Worm (Caenorhabditis elegans) whole organism, L1 larva: Measurements from ENCODE around the gene otpl-7.

Source experiments
- C16A3.4 ChIP-seq: fragments of 150-350 bp; optimal IDR thresholded peaks from 2 replicates; lab custom pipeline; 2014; ENCODE audit warnings: missing biosample characterization, missing genetic modification characterization
- C34B4.2 ChIP-seq: sonication (generic microtip); optimal IDR thresholded peaks from 2 replicates; lab custom pipeline; 2017; ENCODE audit warnings: mild to moderate bottlenecking, missing genetic modification characterization, missing compliant biosample characterization
- F16B12.6 ChIP-seq: fragments of 150-350 bp; optimal IDR thresholded peaks from 2 replicates; lab custom pipeline; 2014; ENCODE audit warnings: missing biosample characterization, missing genetic modification characterization
- aha-1 ChIP-seq: fragments of 150-350 bp; optimal IDR thresholded peaks from 2 replicates; lab custom pipeline; 2014; ENCODE audit warnings: missing biosample characterization, missing genetic modification characterization
- alr-1 ChIP-seq: fragments of 200-800 bp; sonication (Bioruptor generic); optimal IDR thresholded peaks from 2 replicates; lab custom pipeline; 2018; ENCODE audit warnings: borderline replicate concordance, mild to moderate bottlenecking, missing genetic modification characterization, missing compliant biosample characterization
- ama-1 ChIP-seq: fragments of 150-350 bp; optimal IDR thresholded peaks from 2 replicates; lab custom pipeline; 2014
- ceh-63 ChIP-seq: fragments of 200-800 bp; sonication (Bioruptor generic); optimal IDR thresholded peaks from 2 replicates; lab custom pipeline; 2018; ENCODE audit warnings: mild to moderate bottlenecking, missing genetic modification characterization, missing compliant biosample characterization
- ceh-8 ChIP-seq: fragments of 200-800 bp; sonication (Bioruptor generic); optimal IDR thresholded peaks from 2 replicates; lab custom pipeline; 2018; ENCODE audit warnings: mild to moderate bottlenecking, missing genetic modification characterization, moderate library complexity, missing compliant biosample characterization
- ceh-90 ChIP-seq: sonication (generic microtip); optimal IDR thresholded peaks from 2 replicates; lab custom pipeline; 2016; ENCODE audit warnings: missing genetic modification characterization, missing compliant biosample characterization
- dsc-1 ChIP-seq: sonication (generic microtip); optimal IDR thresholded peaks from 2 replicates; lab custom pipeline; 2016; ENCODE audit warnings: mild to moderate bottlenecking, missing genetic modification characterization, missing compliant biosample characterization
- efl-1 ChIP-seq, 4 experiments: fragments of 150-350 bp; optimal IDR thresholded peaks in 3 of 4; peaks in 1 of 4; 1 replicate in 1 of 4; 2 replicates in 3 of 4; lab custom pipeline; 2014; ENCODE audit warnings: missing biosample characterization in 2 of 4, missing genetic modification characterization in 2 of 4, missing genetic modification reagents in 2 of 4
- elt-2 ChIP-seq: sonication (generic microtip); optimal IDR thresholded peaks from 2 replicates; lab custom pipeline; 2016; ENCODE audit warnings: missing genetic modification characterization, mild to moderate bottlenecking, inconsistent platforms, missing compliant biosample characterization, missing genetic modification reagents
- ets-5 ChIP-seq: fragments of 200-800 bp; sonication (Bioruptor generic); IDR thresholded peaks from 2 replicates; pipeline ENCODE4 v1.3.6; 2022; ENCODE audit warnings: missing genetic modification characterization, missing compliant biosample characterization
- fkh-10 ChIP-seq: sonication (generic microtip); optimal IDR thresholded peaks from 2 replicates; lab custom pipeline; 2017; ENCODE audit warnings: missing biosample characterization, missing genetic modification reagents, missing genetic modification characterization
- fkh-4 ChIP-seq: sonication (generic microtip); optimal IDR thresholded peaks from 2 replicates; lab custom pipeline; 2016; ENCODE audit warnings: missing compliant biosample characterization, missing genetic modification characterization, borderline replicate concordance
- hlh-17 ChIP-seq: fragments of 200-800 bp; sonication (Bioruptor generic); optimal IDR thresholded peaks from 2 replicates; lab custom pipeline; 2018; ENCODE audit warnings: missing genetic modification characterization, mild to moderate bottlenecking, missing compliant biosample characterization, moderate library complexity, borderline replicate concordance
- hpl-2 ChIP-seq: fragments of 150-350 bp; optimal IDR thresholded peaks from 2 replicates; lab custom pipeline; 2014; ENCODE audit warnings: missing biosample characterization, missing genetic modification reagents, missing genetic modification characterization
- jun-1 ChIP-seq: fragments of 150-350 bp; optimal IDR thresholded peaks from 2 replicates; lab custom pipeline; 2014; ENCODE audit warnings: missing biosample characterization, missing genetic modification reagents, missing genetic modification characterization
- lin-13 ChIP-seq: fragments of 150-350 bp; optimal IDR thresholded peaks from 2 replicates; lab custom pipeline; 2014; ENCODE audit warnings: missing biosample characterization, missing genetic modification reagents, missing genetic modification characterization
- lin-14 ChIP-seq: fragments of 200-800 bp; sonication (Bioruptor generic); optimal IDR thresholded peaks from 2 replicates; lab custom pipeline; 2018; ENCODE audit warnings: mild to moderate bottlenecking, missing genetic modification characterization, moderate library complexity, missing compliant biosample characterization
- lin-15B ChIP-seq: fragments of 150-350 bp; sonication (generic microtip); optimal IDR thresholded peaks from 3 replicates; lab custom pipeline; 2014; ENCODE audit warnings: missing biosample characterization, missing genetic modification characterization
- nhr-12 ChIP-seq: sonication (generic microtip); optimal IDR thresholded peaks from 2 replicates; lab custom pipeline; 2017; ENCODE audit warnings: missing biosample characterization, missing genetic modification characterization
- nhr-237 ChIP-seq: fragments of 150-350 bp; optimal IDR thresholded peaks from 2 replicates; lab custom pipeline; 2014; ENCODE audit warnings: missing biosample characterization, missing genetic modification characterization
- nhr-71 ChIP-seq: sonication (generic microtip); optimal IDR thresholded peaks from 2 replicates; lab custom pipeline; 2016; ENCODE audit warnings: mild to moderate bottlenecking, missing genetic modification characterization, moderate library complexity, missing compliant biosample characterization
- nhr-76 ChIP-seq: sonication (generic microtip); optimal IDR thresholded peaks from 2 replicates; lab custom pipeline; 2017; ENCODE audit warnings: missing biosample characterization, missing genetic modification characterization
- nhr-77 ChIP-seq: fragments of 150-350 bp; optimal IDR thresholded peaks from 2 replicates; lab custom pipeline; 2014; ENCODE audit warnings: missing biosample characterization, missing genetic modification characterization
- nhr-85 ChIP-seq: sonication (generic microtip); peaks from one replicate; lab custom pipeline; 2016; ENCODE audit warnings: missing genetic modification characterization, inconsistent platforms, missing compliant biosample characterization
- pag-3 ChIP-seq: sonication (generic microtip); optimal IDR thresholded peaks from 2 replicates; lab custom pipeline; 2017; ENCODE audit warnings: missing genetic modification characterization, mild to moderate bottlenecking, missing compliant biosample characterization, antibody characterized with exemption, borderline replicate concordance; ENCODE audit not compliant: insufficient read depth
- pqm-1 ChIP-seq: sonication (generic microtip); optimal IDR thresholded peaks from 3 replicates; lab custom pipeline; 2017; ENCODE audit warnings: missing biosample characterization, missing genetic modification characterization
- rnt-1 ChIP-seq: sonication (generic microtip); optimal IDR thresholded peaks from 2 replicates; lab custom pipeline; 2016; ENCODE audit warnings: mild to moderate bottlenecking, missing genetic modification characterization, moderate library complexity, missing compliant biosample characterization
- snpc-4 ChIP-seq: fragments of 150-350 bp; optimal IDR thresholded peaks from 2 replicates; lab custom pipeline; 2014; ENCODE audit warnings: missing biosample characterization, missing genetic modification characterization
- sox-4 ChIP-seq: sonication (generic microtip); optimal IDR thresholded peaks from 2 replicates; lab custom pipeline; 2016; ENCODE audit warnings: missing genetic modification characterization, missing compliant biosample characterization
- tbx-2 ChIP-seq: sonication (generic microtip); optimal IDR thresholded peaks from 2 replicates; lab custom pipeline; 2016; ENCODE audit warnings: missing genetic modification characterization, missing compliant biosample characterization
- unc-62 ChIP-seq: fragments of 150-350 bp; optimal IDR thresholded peaks from 2 replicates; lab custom pipeline; 2014; ENCODE audit warnings: missing biosample characterization, missing genetic modification reagents, missing genetic modification characterization
- unc-86 ChIP-seq: sonication (generic microtip); optimal IDR thresholded peaks from 2 replicates; lab custom pipeline; 2016; ENCODE audit warnings: missing genetic modification characterization, missing compliant biosample characterization
- unc-98 ChIP-seq: fragments of 200-800 bp; sonication (Bioruptor generic); IDR thresholded peaks from 2 replicates; pipeline ENCODE4 v1.3.6; 2022; ENCODE audit warnings: missing genetic modification characterization, missing compliant biosample characterization
- ztf-11 ChIP-seq, 2 experiments: sonication (generic microtip); optimal IDR thresholded peaks; 2 replicates each; lab custom pipeline; 2016 to 2017; ENCODE audit warnings: missing genetic modification characterization in 2 of 2, missing biosample characterization in 1 of 2, missing compliant biosample characterization in 1 of 2

Gene otpl-7

DNA sequence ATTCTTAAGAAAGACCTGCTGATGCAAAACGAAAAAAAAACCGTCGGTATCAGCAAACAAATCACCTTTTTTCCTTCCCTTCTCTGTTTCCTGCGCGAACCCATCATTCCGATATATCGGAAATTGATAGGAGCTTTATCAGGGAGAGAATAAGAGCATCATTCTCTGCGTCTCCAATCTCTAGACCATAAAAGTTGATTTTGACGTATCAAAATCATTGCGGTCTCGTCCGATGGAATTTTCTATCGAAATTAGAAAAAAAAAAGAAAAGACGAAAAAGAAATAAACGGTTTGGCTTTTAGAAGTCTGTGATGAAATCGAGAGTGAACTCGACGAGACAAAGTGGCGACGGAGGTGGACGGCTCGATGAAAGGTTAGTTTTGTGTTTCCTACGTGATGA is 27.7 kb downstream of the otpl-7 start, which contains the start of gene stdh-4:
Gene stdh-4 (plus strand): TSS at position 301 of the 400 bp plus-strand sequence.
- no peak for TF ChIP-seq ceh-63
- peak; percentile 0 for TF ChIP-seq tbx-2 (tag; lab: Kevin White, UChicago)
- peak; percentile 11 for TF ChIP-seq nhr-77

DNA sequence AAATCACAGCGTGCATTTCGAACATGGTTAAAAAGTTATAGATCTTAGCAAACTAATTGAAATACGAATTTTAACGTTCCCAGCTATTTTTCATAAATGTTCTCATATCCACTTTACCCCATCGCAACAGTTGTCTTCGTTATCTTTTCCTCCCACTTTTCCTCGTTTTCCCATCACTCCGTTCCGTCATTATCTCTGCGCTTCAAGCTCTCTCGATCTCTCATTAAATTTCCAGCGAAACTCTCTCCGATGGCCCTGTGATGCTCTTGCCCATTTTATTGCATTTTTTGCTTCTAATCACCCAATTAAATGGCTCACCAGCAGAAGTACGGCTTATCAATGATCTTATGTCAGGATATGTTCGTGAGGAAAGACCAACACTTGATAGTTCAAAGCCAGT is 31.2 kb downstream of the otpl-7 start, which contains the start of gene acr-15:
Gene acr-15 (plus strand): TSS at position 236 of the 400 bp plus-strand sequence.
- TF ChIP-seq ceh-90 (tag; lab: Kevin White, UChicago) = no peak
- no peak for TF ChIP-seq snpc-4 (tag; lab: Kevin White, UChicago)
- no peak for TF ChIP-seq jun-1 (tag; lab: Kevin White, UChicago)
- TF ChIP-seq sox-4 (tag; lab: Kevin White, UChicago) = no peak
- no peak for TF ChIP-seq dsc-1
- TF ChIP-seq lin-13 (GFP tag; lab: Kevin White, UChicago) = no peak
- peak; percentile 1 for TF ChIP-seq lin-14 (GFP tag; lab: Kevin White, UChicago)
- TF ChIP-seq aha-1 = no peak
- TF ChIP-seq unc-98 (GFP tag; lab: Robert Waterston, UW) = no peak
- TF ChIP-seq rnt-1 (tag; lab: Kevin White, UChicago) = peak; percentile 46
- no peak for TF ChIP-seq efl-1 (optimal IDR thresholded peaks at IDR 0.05; lab: Kevin White, UChicago)
- TF ChIP-seq efl-1 (GFP tag; optimal IDR thresholded peaks at IDR 0.05 in 1 of 2; lab: Kevin White, UChicago) = peak in 1 of 2 experiments; percentile 78

- no peak for TF ChIP-seq F16B12.6 (tag; lab: Kevin White, UChicago)
- TF ChIP-seq alr-1 = no peak
- no peak for TF ChIP-seq snpc-4 (tag; lab: Kevin White, UChicago)
- TF ChIP-seq rnt-1 (tag; lab: Kevin White, UChicago) = no peak
- no peak for TF ChIP-seq ceh-90 (tag; lab: Kevin White, UChicago)
- TF ChIP-seq nhr-85 (tag; lab: Kevin White, UChicago) = no peak
- peak; percentile 99 for TF ChIP-seq dsc-1
- no peak for TF ChIP-seq pag-3 (tag; lab: Kevin White, UChicago)
- TF ChIP-seq tbx-2 (tag; lab: Kevin White, UChicago) = peak; percentile 27
- TF ChIP-seq pqm-1 (tag; lab: Kevin White, UChicago) = no peak
- peak; percentile 89 for TF ChIP-seq fkh-4 (tag; lab: Kevin White, UChicago)
- no peak for TF ChIP-seq nhr-12
- TF ChIP-seq unc-86 (tag; lab: Kevin White, UChicago) = no peak
- TF ChIP-seq C34B4.2 (tag; lab: Kevin White, UChicago) = no peak
These were observed 34.7 kb downstream of the otpl-7 start for ce11 chrV:8555955-8556354.

- TF ChIP-seq unc-62 (GFP tag; lab: Kevin White, UChicago) (no peak), hpl-2 (GFP tag; lab: Kevin White, UChicago) (no peak), alr-1 (no peak), pqm-1 (tag; lab: Kevin White, UChicago) (no peak), nhr-71 (tag; lab: Kevin White, UChicago) (no peak), ztf-11 (tag; optimal IDR thresholded peaks at IDR 0.05; lab: Kevin White, UChicago) (no peak), ets-5 (GFP tag; lab: Robert Waterston, UW) (no peak), hlh-17 (no peak), C16A3.4 (tag; lab: Kevin White, UChicago) (no peak), lin-13 (GFP tag; lab: Kevin White, UChicago) (no peak), nhr-237 (tag; lab: Kevin White, UChicago) (no peak), ceh-8 (GFP tag; lab: Kevin White, UChicago) (no peak)
These were observed 39.6 kb downstream of the otpl-7 start, which contains the start of gene acr-16 for ce11 chrV:8560916-8561315. Gene acr-16 (plus strand): TSS chrV:8561216.

DNA sequence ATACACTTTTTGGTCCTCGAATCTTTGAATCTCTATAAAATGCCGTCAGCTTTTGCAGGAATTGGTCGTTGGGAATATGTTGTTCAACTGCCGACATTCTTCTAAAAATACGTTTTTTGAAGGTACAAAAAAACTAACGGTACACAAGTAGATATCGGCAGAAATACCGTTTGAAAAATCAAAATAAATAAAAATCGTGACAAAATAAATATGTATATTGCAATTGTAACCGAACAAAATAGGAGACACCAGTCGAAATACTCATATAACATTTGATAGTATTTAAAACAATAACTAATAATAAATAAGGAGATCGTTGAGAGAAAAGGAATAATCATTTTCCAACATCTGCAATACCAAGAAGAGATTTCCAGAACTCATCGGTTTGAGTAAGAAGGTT is 43.8 kb downstream of the otpl-7 start, which contains the start of gene F25G6.8:
Gene F25G6.8 (minus strand): TSS at position 101 of the 400 bp plus-strand sequence.
- TF ChIP-seq fkh-4 (tag; lab: Kevin White, UChicago) (no peak), lin-15B (tag; lab: Kevin White, UChicago) (no peak), rnt-1 (tag; lab: Kevin White, UChicago) (no peak), fkh-10 (GFP tag; lab: Kevin White, UChicago) (no peak), ama-1 (no peak), F16B12.6 (tag; lab: Kevin White, UChicago) (no peak), unc-86 (tag; lab: Kevin White, UChicago) (no peak), nhr-76 (no peak), elt-2 (tag; lab: Kevin White, UChicago) (no peak)
